Worm (Caenorhabditis elegans): ENCODE data around the gene C27B7.7.
A peak's percentile ranks its signal among the peaks of the same experiment; 100 is the strongest.

- TF ChIP-seq klf-2 (GFP tag; conservative IDR thresholded peaks at IDR 0.05) (peak; percentile 96), ref-1 (GFP tag; conservative IDR thresholded peaks at IDR 0.05) (peak; percentile 91), flt-1 (GFP tag; IDR thresholded peaks at IDR 0.05) (peak; percentile 98), med-1 (GFP tag; optimal IDR thresholded peaks at IDR 0.05; ENCODE audit: insufficient read depth) (peak; percentile 82), cog-1 (tag; optimal IDR thresholded peaks at IDR 0.05) (peak; percentile 83), tab-1 (GFP tag; IDR thresholded peaks at IDR 0.05) (peak; percentile 98), T22C8.4 (GFP tag; IDR thresholded peaks at IDR 0.05) (peak; percentile 97), ztf-29 (GFP tag; IDR thresholded peaks at IDR 0.05) (peak; percentile 96)
Observed at ce11 chrIV:8927093-8927492, 20.2 kb downstream of the C27B7.7 start.

Measured in whole organism, midembryonic.